Worm (Caenorhabditis elegans) whole organism, young adult: ENCODE measurements around the gene W08E12.8.

ENCODE experiments used
- B0019.2 ChIP-seq: fragments of 200-800 bp; sonication (Bioruptor generic); conservative IDR thresholded peaks from 2 replicates; pipeline ENCODE4 v1.3.6; 2022; ENCODE audit warnings: missing genetic modification reagents, missing genetic modification characterization, missing compliant biosample characterization
- B0336.3 ChIP-seq: fragments of 200-800 bp; sonication (Bioruptor generic); IDR thresholded peaks from 2 replicates; pipeline ENCODE4 v1.3.6; 2022; ENCODE audit warnings: missing genetic modification characterization, missing compliant biosample characterization
- D2030.7 ChIP-seq: fragments of 200-800 bp; sonication (Bioruptor generic); IDR thresholded peaks from 2 replicates; pipeline ENCODE4 v1.3.6; 2022; ENCODE audit warnings: missing genetic modification reagents, missing genetic modification characterization, missing compliant biosample characterization
- F33H1.4 ChIP-seq: fragments of 200-800 bp; sonication (Bioruptor generic); IDR thresholded peaks from 2 replicates; pipeline ENCODE4 v1.3.6; 2022; ENCODE audit warnings: missing genetic modification reagents, missing genetic modification characterization, missing compliant biosample characterization
- F37B4.10 ChIP-seq: fragments of 200-800 bp; sonication (Bioruptor generic); IDR thresholded peaks from 2 replicates; pipeline ENCODE4 v1.3.6; 2022; ENCODE audit warnings: missing genetic modification characterization, missing compliant biosample characterization
- F57C9.4 ChIP-seq: sonication (generic microtip); optimal IDR thresholded peaks from 2 replicates; lab custom pipeline; 2017; ENCODE audit warnings: mild to moderate bottlenecking, missing genetic modification characterization, missing compliant biosample characterization
- K11D2.4 ChIP-seq: fragments of 200-800 bp; sonication (Bioruptor generic); IDR thresholded peaks from 2 replicates; pipeline ENCODE4 v1.3.6; 2022; ENCODE audit warnings: missing genetic modification reagents, missing genetic modification characterization, missing compliant biosample characterization
- Y53F4B.3 ChIP-seq: fragments of 200-800 bp; sonication (Bioruptor generic); IDR thresholded peaks from 2 replicates; pipeline ENCODE4 v1.3.6; 2022; ENCODE audit warnings: missing genetic modification reagents, missing genetic modification characterization, missing compliant biosample characterization
- Y53G8AR.9 ChIP-seq: fragments of 200-800 bp; sonication (Bioruptor generic); conservative IDR thresholded peaks from 2 replicates; pipeline ENCODE4 v1.3.6; 2022; ENCODE audit warnings: missing genetic modification reagents, missing genetic modification characterization, missing compliant biosample characterization
- Y56A3A.18 ChIP-seq: fragments of 200-800 bp; sonication (Bioruptor generic); IDR thresholded peaks from 2 replicates; pipeline ENCODE4 v1.3.6; 2022; ENCODE audit warnings: missing genetic modification reagents, missing genetic modification characterization, missing compliant biosample characterization
- Y79H2A.3 ChIP-seq: fragments of 200-800 bp; sonication (Bioruptor generic); conservative IDR thresholded peaks from 2 replicates; pipeline ENCODE4 v1.3.6; 2022; ENCODE audit warnings: missing genetic modification reagents, missing genetic modification characterization, missing compliant biosample characterization
- Y95B8A.8 ChIP-seq: fragments of 200-800 bp; sonication (Bioruptor generic); IDR thresholded peaks from 2 replicates; pipeline ENCODE4 v1.3.6; 2022; ENCODE audit warnings: missing genetic modification reagents, missing genetic modification characterization, missing compliant biosample characterization
- akir-1 ChIP-seq: fragments of 200-800 bp; sonication (Bioruptor generic); optimal IDR thresholded peaks from 2 replicates; lab custom pipeline; 2018; ENCODE audit warnings: mild to moderate bottlenecking, missing genetic modification characterization, moderate library complexity, missing compliant biosample characterization
- attf-6 ChIP-seq: fragments of 200-800 bp; sonication (Bioruptor generic); IDR thresholded peaks from 2 replicates; pipeline ENCODE4 v1.3.6; 2022; ENCODE audit warnings: missing genetic modification reagents, missing genetic modification characterization, missing compliant biosample characterization
- ccch-3 ChIP-seq: fragments of 200-800 bp; sonication (Bioruptor generic); optimal IDR thresholded peaks from 2 replicates; lab custom pipeline; 2018; ENCODE audit warnings: mild to moderate bottlenecking, missing genetic modification characterization, missing compliant biosample characterization
- ceh-79 ChIP-seq: sonication (generic microtip); optimal IDR thresholded peaks from 2 replicates; lab custom pipeline; 2017; ENCODE audit warnings: mild to moderate bottlenecking, missing genetic modification characterization, missing compliant biosample characterization
- ceh-91 ChIP-seq: fragments of 200-800 bp; sonication (Bioruptor generic); IDR thresholded peaks from 2 replicates; pipeline ENCODE4 v1.3.6; 2022; ENCODE audit warnings: missing genetic modification reagents, missing genetic modification characterization, missing compliant biosample characterization
- chd-7 ChIP-seq: sonication (generic microtip); optimal IDR thresholded peaks from 2 replicates; lab custom pipeline; 2016; ENCODE audit warnings: mild to moderate bottlenecking, missing genetic modification characterization, moderate library complexity, missing compliant biosample characterization
- dox-1 ChIP-seq: fragments of 200-800 bp; sonication (Bioruptor generic); IDR thresholded peaks from 2 replicates; pipeline ENCODE4 v1.3.6; 2022; ENCODE audit warnings: missing genetic modification reagents, missing genetic modification characterization, missing compliant biosample characterization
- egrh-3 ChIP-seq: fragments of 200-800 bp; sonication (Bioruptor generic); IDR thresholded peaks from 2 replicates; pipeline ENCODE4 v1.3.6; 2022; ENCODE audit warnings: missing genetic modification reagents, missing genetic modification characterization, missing compliant biosample characterization
- ets-4 ChIP-seq: fragments of 200-800 bp; sonication (Bioruptor generic); optimal IDR thresholded peaks from 2 replicates; lab custom pipeline; 2018; ENCODE audit warnings: mild to moderate bottlenecking, missing genetic modification characterization, missing compliant biosample characterization
- gei-17 ChIP-seq: fragments of 200-800 bp; sonication (Bioruptor generic); optimal IDR thresholded peaks from 2 replicates; lab custom pipeline; 2018; ENCODE audit warnings: mild to moderate bottlenecking, missing genetic modification characterization, missing compliant biosample characterization
- hlh-12 ChIP-seq: sonication (generic microtip); optimal IDR thresholded peaks from 2 replicates; lab custom pipeline; 2016; ENCODE audit warnings: missing genetic modification characterization, missing compliant biosample characterization
- hmg-1.2 ChIP-seq: fragments of 200-800 bp; sonication (Bioruptor generic); IDR thresholded peaks from 2 replicates; pipeline ENCODE4 v1.3.6; 2022; ENCODE audit warnings: missing genetic modification reagents, missing genetic modification characterization, missing compliant biosample characterization
- hrde-1 ChIP-seq: sonication (generic microtip); optimal IDR thresholded peaks from 2 replicates; lab custom pipeline; 2016; ENCODE audit warnings: missing genetic modification characterization, mild to moderate bottlenecking, missing compliant biosample characterization, moderate library complexity, missing genotype, missing genetic modification reagents, borderline replicate concordance
- hsf-1 ChIP-seq: fragments of 200-800 bp; sonication (Bioruptor generic); IDR thresholded peaks from 2 replicates; pipeline ENCODE4 v1.3.6; 2022; ENCODE audit warnings: missing genetic modification reagents, missing genetic modification characterization, missing compliant biosample characterization
- lag-1 ChIP-seq: fragments of 200-800 bp; sonication (Bioruptor generic); IDR thresholded peaks from 2 replicates; pipeline ENCODE4 v1.3.6; 2022; ENCODE audit warnings: missing genetic modification reagents, missing genetic modification characterization, missing compliant biosample characterization
- let-607 ChIP-seq, 2 experiments: fragments of 200-800 bp in 1 of 2; sonication (Bioruptor generic) in 1 of 2; sonication (generic microtip) in 1 of 2; optimal IDR thresholded peaks; 2 replicates each; lab custom pipeline; 2016 to 2018; ENCODE audit warnings: mild to moderate bottlenecking in 2 of 2, missing compliant biosample characterization in 2 of 2, missing genetic modification characterization in 2 of 2, moderate library complexity in 2 of 2, missing genotype in 1 of 2
- lin-35 ChIP-seq, 3 experiments: fragments of 150-350 bp in 2 of 3; sonication (generic microtip) in 1 of 3; optimal IDR thresholded peaks; 2 replicates each; lab custom pipeline; 2014 to 2018; ENCODE audit warnings: missing biosample characterization in 3 of 3, missing genetic modification characterization in 3 of 3, missing genetic modification reagents in 3 of 3
- lsl-1 ChIP-seq: fragments of 200-800 bp; sonication (Bioruptor generic); optimal IDR thresholded peaks from 2 replicates; lab custom pipeline; 2018; ENCODE audit warnings: mild to moderate bottlenecking, missing genetic modification characterization, moderate library complexity, missing compliant biosample characterization
- madf-10 ChIP-seq: sonication (generic microtip); optimal IDR thresholded peaks from 2 replicates; lab custom pipeline; 2016; ENCODE audit warnings: mild to moderate bottlenecking, missing genetic modification characterization, missing compliant biosample characterization
- madf-3 ChIP-seq: fragments of 200-800 bp; sonication (Bioruptor generic); IDR thresholded peaks from 2 replicates; pipeline ENCODE4 v1.3.6; 2022; ENCODE audit warnings: missing genetic modification reagents, missing genetic modification characterization, missing compliant biosample characterization
- madf-6 ChIP-seq: fragments of 200-800 bp; sonication (Bioruptor generic); IDR thresholded peaks from 2 replicates; pipeline ENCODE4 v1.3.6; 2022; ENCODE audit warnings: missing genetic modification reagents, missing genetic modification characterization, missing compliant biosample characterization
- mcd-1 ChIP-seq: fragments of 200-800 bp; sonication (Bioruptor generic); IDR thresholded peaks from 2 replicates; pipeline ENCODE4 v1.3.6; 2022; ENCODE audit warnings: missing genetic modification reagents, missing genetic modification characterization, missing compliant biosample characterization
- mel-28 ChIP-seq: sonication (generic microtip); optimal IDR thresholded peaks from 2 replicates; lab custom pipeline; 2016; ENCODE audit warnings: borderline replicate concordance, mild to moderate bottlenecking, missing genetic modification characterization, missing compliant biosample characterization
- mes-4 ChIP-seq: sonication (generic microtip); optimal IDR thresholded peaks from 2 replicates; lab custom pipeline; 2016; ENCODE audit warnings: missing genotype, missing genetic modification characterization, missing compliant biosample characterization
- nfyb-1 ChIP-seq: fragments of 200-800 bp; sonication (Bioruptor generic); IDR thresholded peaks from 2 replicates; pipeline ENCODE4 v1.3.6; 2022; ENCODE audit warnings: missing genetic modification reagents, missing genetic modification characterization, missing compliant biosample characterization
- nhr-120 ChIP-seq: fragments of 200-800 bp; sonication (Bioruptor generic); IDR thresholded peaks from 2 replicates; pipeline ENCODE4 v1.3.6; 2022; ENCODE audit warnings: missing genetic modification characterization, missing compliant biosample characterization
- pbrm-1 ChIP-seq: fragments of 200-800 bp; sonication (Bioruptor generic); IDR thresholded peaks from 2 replicates; pipeline ENCODE4 v1.3.6; 2022; ENCODE audit warnings: missing genetic modification reagents, missing genetic modification characterization, missing compliant biosample characterization
- rcor-1 ChIP-seq: fragments of 200-800 bp; sonication (Bioruptor generic); IDR thresholded peaks from 2 replicates; pipeline ENCODE4 v1.3.6; 2022; ENCODE audit warnings: missing genetic modification reagents, missing genetic modification characterization, missing compliant biosample characterization
- rec-8 ChIP-seq, 2 experiments: sonication (generic microtip); optimal IDR thresholded peaks; 2 replicates each; lab custom pipeline; 2016; ENCODE audit warnings: mild to moderate bottlenecking in 2 of 2, missing genetic modification characterization in 2 of 2, missing genetic modification reagents in 2 of 2, missing genotype in 2 of 2, missing biosample characterization in 1 of 2, missing compliant biosample characterization in 1 of 2, moderate library complexity in 1 of 2
- sea-2 ChIP-seq: fragments of 200-800 bp; sonication (Bioruptor generic); IDR thresholded peaks from 2 replicates; pipeline ENCODE4 v1.3.6; 2022; ENCODE audit warnings: missing genetic modification characterization, missing compliant biosample characterization
- somi-1 ChIP-seq: fragments of 200-800 bp; sonication (Bioruptor generic); optimal IDR thresholded peaks from 2 replicates; lab custom pipeline; 2018; ENCODE audit warnings: mild to moderate bottlenecking, missing genetic modification characterization, missing compliant biosample characterization
- sptf-2 ChIP-seq: fragments of 200-800 bp; sonication (Bioruptor generic); optimal IDR thresholded peaks from 2 replicates; lab custom pipeline; 2018; ENCODE audit warnings: mild to moderate bottlenecking, missing genetic modification characterization, missing compliant biosample characterization
- tbx-9 ChIP-seq: sonication (generic microtip); optimal IDR thresholded peaks from 2 replicates; lab custom pipeline; 2016; ENCODE audit warnings: borderline replicate concordance, missing genetic modification characterization, inconsistent platforms, missing compliant biosample characterization
- zfh-2 ChIP-seq: fragments of 200-800 bp; sonication (Bioruptor generic); conservative IDR thresholded peaks from 2 replicates; pipeline ENCODE4 v1.3.6; 2022; ENCODE audit warnings: missing genetic modification reagents, missing genetic modification characterization, missing compliant biosample characterization
- ztf-25 ChIP-seq: fragments of 200-800 bp; sonication (Bioruptor generic); IDR thresholded peaks from 2 replicates; pipeline ENCODE4 v1.3.6; 2022; ENCODE audit warnings: missing genetic modification reagents, missing genetic modification characterization, missing compliant biosample characterization
- ztf-26 ChIP-seq: sonication (generic microtip); optimal IDR thresholded peaks from 2 replicates; lab custom pipeline; 2017; ENCODE audit warnings: missing genetic modification characterization, missing compliant biosample characterization

W08E12.8 gene

ce11 chrIV:3337275-3337674 is 45.1 kb downstream of the W08E12.8 start:
- no peak for TF ChIP-seq F57C9.4 (tag; lab: Kevin White, UChicago)
- TF ChIP-seq ets-4 (GFP tag; lab: Kevin White, UChicago) = no peak
- TF ChIP-seq F37B4.10 (GFP tag; lab: Robert Waterston, UW) = 0 out of 2 replicates have a peak, but pooled peaks have one; percentile 44
- TF ChIP-seq hlh-12 = no peak
- TF ChIP-seq sptf-2 (GFP tag; lab: Kevin White, UChicago) = no peak
- no peak for TF ChIP-seq ztf-26
- TF ChIP-seq madf-10 (tag; lab: Kevin White, UChicago) = no peak
- TF ChIP-seq madf-3 (GFP tag; lab: Robert Waterston, UW) = peak; percentile 59; the same call in 1 of the 2 replicates
- peak; percentile 42 for TF ChIP-seq somi-1
- TF ChIP-seq ztf-25 (GFP tag; lab: Robert Waterston, UW) = 0 out of 2 replicates have a peak, but pooled peaks have one; percentile 4
- no peak for TF ChIP-seq hsf-1 (GFP tag; lab: Robert Waterston, UW)
- TF ChIP-seq D2030.7 (GFP tag; lab: Robert Waterston, UW) = peak; percentile 8; the same call in 1 of the 2 replicates
- 0 out of 2 replicates have a peak, but pooled peaks have one; percentile 10 for TF ChIP-seq Y53G8AR.9 (GFP tag; lab: Robert Waterston, UW)
- peak; percentile 94 for TF ChIP-seq zfh-2
- peak; percentile 55; the same call in 1 of the 2 replicates for TF ChIP-seq mcd-1 (GFP tag; lab: Robert Waterston, UW)
- no peak for TF ChIP-seq lsl-1 (GFP tag; lab: Kevin White, UChicago)
- no peak for TF ChIP-seq sea-2 (GFP tag; lab: Robert Waterston, UW)
- TF ChIP-seq nhr-120 (GFP tag; lab: Robert Waterston, UW) = no peak
- no peak for TF ChIP-seq ceh-79 (tag; lab: Kevin White, UChicago)
- no peak for TF ChIP-seq lin-35 (GFP tag; optimal IDR thresholded peaks at IDR 0.05; lab: Kevin White, UChicago)
- no peak for TF ChIP-seq chd-7 (tag; lab: Kevin White, UChicago)
- TF ChIP-seq attf-6 (GFP tag; lab: Robert Waterston, UW) = peak; percentile 8; the same call in 1 of the 2 replicates
- peak; percentile 98 for TF ChIP-seq egrh-3 (GFP tag; lab: Robert Waterston, UW)
- no peak for TF ChIP-seq rcor-1 (GFP tag; lab: Robert Waterston, UW)
- TF ChIP-seq akir-1 (GFP tag; lab: Kevin White, UChicago) = peak; percentile 34
- TF ChIP-seq hrde-1 (tag; lab: Kevin White, UChicago) = no peak
- peak; percentile 35 for TF ChIP-seq madf-6 (GFP tag; lab: Robert Waterston, UW)
- no peak for TF ChIP-seq F33H1.4
- no peak for TF ChIP-seq rec-8 (tag; optimal IDR thresholded peaks at IDR 0.05; lab: Kevin White, UChicago)
- TF ChIP-seq Y79H2A.3 (GFP tag; lab: Robert Waterston, UW) = no peak
- no peak for TF ChIP-seq let-607 (tag; optimal IDR thresholded peaks at IDR 0.05; lab: Kevin White, UChicago)
- no peak for TF ChIP-seq mes-4 (tag; lab: Kevin White, UChicago)
- TF ChIP-seq ceh-91 (GFP tag; lab: Robert Waterston, UW) = no peak
- TF ChIP-seq tbx-9 = no peak
- TF ChIP-seq lag-1 (GFP tag; lab: Robert Waterston, UW) = no peak
- TF ChIP-seq ccch-3 = no peak
- TF ChIP-seq K11D2.4 (GFP tag; lab: Robert Waterston, UW) = peak; percentile 32; the same call in 1 of the 2 replicates
- no peak for TF ChIP-seq dox-1 (GFP tag; lab: Robert Waterston, UW)
- TF ChIP-seq Y53F4B.3 = no peak

ce11 chrIV:3338176-3338575 is 46.0 kb downstream of the W08E12.8 start:
- TF ChIP-seq nfyb-1 (no peak), hmg-1.2 (GFP tag; lab: Robert Waterston, UW) (peak; percentile 27; the same call in 1 of the 2 replicates), Y53G8AR.9 (GFP tag; lab: Robert Waterston, UW) (0 out of 2 replicates have a peak, but pooled peaks have one; percentile 48), pbrm-1 (GFP tag; lab: Robert Waterston, UW) (peak; percentile 36; the same call in 1 of the 2 replicates), gei-17 (GFP tag; lab: Kevin White, UChicago) (no peak), mel-28 (tag; lab: Kevin White, UChicago) (no peak), Y95B8A.8 (0 out of 2 replicates have a peak, but pooled peaks have one; percentile 29), madf-10 (tag; lab: Kevin White, UChicago) (no peak), sptf-2 (GFP tag; lab: Kevin White, UChicago) (no peak), B0336.3 (GFP tag; lab: Robert Waterston, UW) (peak; percentile 77; the same call in 1 of the 2 replicates), rcor-1 (GFP tag; lab: Robert Waterston, UW) (peak; percentile 65; the same call in 1 of the 2 replicates), Y56A3A.18 (GFP tag; lab: Robert Waterston, UW) (no peak), B0019.2 (0 out of 2 replicates have a peak, but pooled peaks have one; percentile 12)
